3 fruit fly cellular contexts compared by ENCODE assay signal in genomic region chr3R:30550044-30550443, dm6.
TF ChIP-seq lines count a peak whose summit lies in the region.

No protein-coding gene starts in this region.

- no peak for TF ChIP-seq CTCF in whole organism, embryonic (GFP tag; optimal IDR thresholded peaks at IDR 0.05; lab: Kevin White, UChicago)

TF ChIP-seq in whole organism, embryonic, 481 proteins besides CTCF, POLR2A, EP300 and RAD21 (continues in another document):
- TF ChIP-seq CG18262 (tag; optimal IDR thresholded peaks at IDR 0.05; lab: Kevin White, UChicago) (no peak), CG13624 (GFP tag; optimal IDR thresholded peaks at IDR 0.05; lab: Kevin White, UChicago) (peak; percentile 10), CG11696 (GFP tag; IDR thresholded peaks at IDR 0.05; lab: Robert Waterston, UW) (no peak), CG10274 (GFP tag; optimal IDR thresholded peaks at IDR 0.05; lab: Kevin White, UChicago) (no peak), CG9932 (GFP tag; IDR thresholded peaks at IDR 0.05; lab: Robert Waterston, UW) (peak; percentile 27), ttk (GFP tag; IDR thresholded peaks at IDR 0.05; lab: Robert Waterston, UW) (no peak), sqz (GFP tag; optimal IDR thresholded peaks at IDR 0.05; lab: Kevin White, UChicago) (no peak), CG10321 (GFP tag; IDR thresholded peaks at IDR 0.05; lab: Robert Waterston, UW) (no peak), CG30403 (GFP tag; optimal IDR thresholded peaks at IDR 0.05; lab: Kevin White, UChicago) (peak; percentile 1), CG12219 (GFP tag; optimal IDR thresholded peaks at IDR 0.05; lab: Kevin White, UChicago) (no peak), Ets97D (GFP tag; optimal IDR thresholded peaks at IDR 0.05; lab: Kevin White, UChicago) (no peak), CG8924 (tag; optimal IDR thresholded peaks at IDR 0.05; lab: Kevin White, UChicago) (no peak), tx (GFP tag; optimal IDR thresholded peaks at IDR 0.05; lab: Kevin White, UChicago) (no peak), zf30C (GFP tag; optimal IDR thresholded peaks at IDR 0.05; lab: Kevin White, UChicago) (no peak), Nf-YC (tag; optimal IDR thresholded peaks at IDR 0.05; lab: Kevin White, UChicago) (no peak), pho (GFP tag; optimal IDR thresholded peaks at IDR 0.05; lab: Kevin White, UChicago) (no peak), CG2678 (tag; optimal IDR thresholded peaks at IDR 0.05; lab: Kevin White, UChicago) (peak; percentile 43), emc (GFP tag; optimal IDR thresholded peaks at IDR 0.05; lab: Kevin White, UChicago) (no peak), Ssrp (tag; optimal IDR thresholded peaks at IDR 0.05; lab: Kevin White, UChicago) (no peak), CG12299 (tag; optimal IDR thresholded peaks at IDR 0.05; lab: Kevin White, UChicago) (no peak), Dek (tag; optimal IDR thresholded peaks at IDR 0.05; lab: Kevin White, UChicago) (no peak), Dll (GFP tag; IDR thresholded peaks at IDR 0.05; lab: Robert Waterston, UW; ENCODE audit: partially characterized antibody) (no peak), H15 (GFP tag; IDR thresholded peaks at IDR 0.05; lab: Robert Waterston, UW) (no peak), ro (GFP tag; IDR thresholded peaks at IDR 0.05; lab: Robert Waterston, UW) (no peak), dpn (GFP tag; optimal IDR thresholded peaks at IDR 0.05; lab: Kevin White, UChicago) (peak in 1 of 2 experiments; percentile 11), CG16815 (GFP tag; optimal IDR thresholded peaks at IDR 0.05; lab: Kevin White, UChicago) (no peak), dmrt11E (tag; optimal IDR thresholded peaks at IDR 0.05; lab: Kevin White, UChicago) (no peak), CG14014 (GFP tag; IDR thresholded peaks at IDR 0.05; lab: Robert Waterston, UW) (peak; percentile 32; the same call in 1 of the 2 replicates), CG15514 (GFP tag; optimal IDR thresholded peaks at IDR 0.05; lab: Kevin White, UChicago) (peak; percentile 31), dysf (GFP tag; IDR thresholded peaks at IDR 0.05; lab: Robert Waterston, UW) (peak; percentile 47; the same call in 1 of the 3 replicates), Xbp1 (GFP tag; optimal IDR thresholded peaks at IDR 0.05; lab: Kevin White, UChicago) (no peak)

TF ChIP-seq in whole organism, prepupa, 60 proteins besides CTCF, POLR2A, EP300 and RAD21:
- peak; percentile 24; the same call in 1 of the 2 replicates for TF ChIP-seq CG15336 (GFP tag; IDR thresholded peaks at IDR 0.05; lab: Robert Waterston, UW)
- no peak for TF ChIP-seq CG8119 (GFP tag; IDR thresholded peaks at IDR 0.05; lab: Robert Waterston, UW)
- TF ChIP-seq CG8319 (GFP tag; optimal IDR thresholded peaks at IDR 0.05; lab: Kevin White, UChicago) = no peak
- TF ChIP-seq ss (GFP tag; optimal IDR thresholded peaks at IDR 0.05; lab: Kevin White, UChicago) = no peak
- peak in 1 of 2 experiments; percentile 8 for TF ChIP-seq salr (GFP tag; optimal IDR thresholded peaks at IDR 0.05; lab: Kevin White, UChicago)
- no peak for TF ChIP-seq fkh (GFP tag; optimal IDR thresholded peaks at IDR 0.05; lab: Kevin White, UChicago)
- no peak for TF ChIP-seq Ets21C (GFP tag; optimal IDR thresholded peaks at IDR 0.05; lab: Kevin White, UChicago)
- TF ChIP-seq OdsH (GFP tag; optimal IDR thresholded peaks at IDR 0.05; lab: Kevin White, UChicago) = peak; percentile 11
- no peak for TF ChIP-seq CG8632 (GFP tag; optimal IDR thresholded peaks at IDR 0.05; lab: Kevin White, UChicago)
- TF ChIP-seq CG32006 (GFP tag; optimal IDR thresholded peaks at IDR 0.05; lab: Kevin White, UChicago) = peak; percentile 39
- no peak for TF ChIP-seq CG3032 (tag; optimal IDR thresholded peaks at IDR 0.05; lab: Kevin White, UChicago)
- TF ChIP-seq lz (GFP tag; optimal IDR thresholded peaks at IDR 0.05; lab: Kevin White, UChicago) = no peak
- TF ChIP-seq Hr4 (GFP tag; optimal IDR thresholded peaks at IDR 0.05; lab: Kevin White, UChicago) = peak; percentile 31
- TF ChIP-seq CG3919 (GFP tag; optimal IDR thresholded peaks at IDR 0.05; lab: Kevin White, UChicago) = peak; percentile 2
- TF ChIP-seq CG31627 (GFP tag; optimal IDR thresholded peaks at IDR 0.05; lab: Kevin White, UChicago) = no peak
- peak; percentile 41 for TF ChIP-seq Eip78C (GFP tag; lab: Kevin White, UChicago)
- peak; percentile 26 for TF ChIP-seq CG10631 (GFP tag; optimal IDR thresholded peaks at IDR 0.05; lab: Kevin White, UChicago)
- TF ChIP-seq CG6808 (GFP tag; optimal IDR thresholded peaks at IDR 0.05; lab: Kevin White, UChicago) = no peak

TF ChIP-seq in whole organism, pupa, 21 proteins besides CTCF, POLR2A, EP300 and RAD21:
- no peak for TF ChIP-seq CG32121 (GFP tag; IDR thresholded peaks at IDR 0.05; lab: Robert Waterston, UW)
- peak; percentile 25 for TF ChIP-seq CG14655 (GFP tag; optimal IDR thresholded peaks at IDR 0.05; lab: Kevin White, UChicago)
- no peak for TF ChIP-seq CG13204 (GFP tag; optimal IDR thresholded peaks at IDR 0.05; lab: Kevin White, UChicago)
- TF ChIP-seq Ets98B (GFP tag; IDR thresholded peaks at IDR 0.05; lab: Robert Waterston, UW) = 0 out of 2 replicates have a peak, but pooled peaks have one; percentile 16
- TF ChIP-seq EcR (GFP tag; optimal IDR thresholded peaks at IDR 0.05; lab: Kevin White, UChicago) = no peak
- peak; percentile 11 for TF ChIP-seq CG8301 (tag; optimal IDR thresholded peaks at IDR 0.05; lab: Kevin White, UChicago)
- peak; percentile 5 for TF ChIP-seq CG8159 (tag; optimal IDR thresholded peaks at IDR 0.05; lab: Kevin White, UChicago)
- no peak for TF ChIP-seq CG10348 (GFP tag; IDR thresholded peaks at IDR 0.05; lab: Robert Waterston, UW)
- TF ChIP-seq D1 (tag; optimal IDR thresholded peaks at IDR 0.05; lab: Kevin White, UChicago) = no peak

Comparison
In these comparisons a context has a peak if more than half of its experiments do, and no peak if none do; other contexts are left out.
1. Of the 7 proteins assayed by ChIP-seq in both whole organism, embryonic and whole organism, prepupa: peak only in whole organism, embryonic: Sox102F; only in whole organism, prepupa: none; in both: none; in neither: 6.